Worm (Caenorhabditis elegans): Measurements from ENCODE around the gene T10C6.16.

DNA sequence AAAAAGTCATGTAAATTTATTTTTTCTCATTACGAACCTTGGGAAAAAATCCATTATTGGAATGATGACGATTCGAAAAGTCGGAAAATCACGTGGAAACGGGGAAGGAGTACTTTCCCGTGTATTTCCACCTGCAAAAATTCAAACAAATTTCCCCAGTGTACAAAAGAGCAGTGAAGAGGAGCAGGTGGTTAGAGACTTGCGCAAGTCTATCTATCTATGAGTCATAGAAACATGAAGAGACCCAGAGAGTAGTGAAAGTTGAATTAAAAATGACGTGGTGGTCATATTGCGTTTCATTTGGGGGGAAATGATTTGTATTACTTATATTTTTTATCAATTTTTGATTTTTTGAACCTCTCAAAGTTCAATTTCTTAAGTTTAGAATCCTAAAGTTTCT lies 32.4 kb downstream of the T10C6.16 start, which contains the start of gene nhr-50:
- no peak for TF ChIP-seq ceh-13 (GFP tag; optimal IDR thresholded peaks at IDR 0.05)
- TF ChIP-seq ama-1 (optimal IDR thresholded peaks at IDR 0.05), result no peak

Measured in whole organism, early embryonic.